Fruit fly (Drosophila melanogaster): ENCODE measurements around the gene CG17187.

CG17187 gene

dm6 chr3R:11236041-11236440 lies 4.4 kb upstream of the CG17187 start, which contains the start of gene CG31441:
Gene CG31441, plus strand, starts transcription at chr3R:11236286.
- TF ChIP-seq Mnt (GFP tag; optimal IDR thresholded peaks at IDR 0.05): peak; percentile 61
- TF ChIP-seq Clk (GFP tag; optimal IDR thresholded peaks at IDR 0.05): no peak
- no peak for TF ChIP-seq tj (GFP tag; optimal IDR thresholded peaks at IDR 0.05)
- peak; percentile 15 for TF ChIP-seq bab1 (GFP tag; optimal IDR thresholded peaks at IDR 0.05)
- TF ChIP-seq CG14711 (tag; optimal IDR thresholded peaks at IDR 0.05): no peak

dm6 chr3R:11234918-11235371 lies 3.3 kb upstream of the CG17187 start, which contains the start of the genes Arfip and CG17721:
Gene Arfip, minus strand, starts transcription at chr3R:11235013.
Gene CG17721, plus strand, starts transcription at chr3R:11235140.
- no peak for TF ChIP-seq Mnt (GFP tag; optimal IDR thresholded peaks at IDR 0.05)
- no peak for TF ChIP-seq kay (GFP tag; ENCODE audit: borderline replicate concordance)
- no peak for TF ChIP-seq cnc (optimal IDR thresholded peaks at IDR 0.05)
- TF ChIP-seq cic (GFP tag; optimal IDR thresholded peaks at IDR 0.05): no peak
- TF ChIP-seq CG33017 (tag; optimal IDR thresholded peaks at IDR 0.05): no peak
- TF ChIP-seq CG7045 (GFP tag; optimal IDR thresholded peaks at IDR 0.05): no peak
- no peak for TF ChIP-seq CG11617 (GFP tag; optimal IDR thresholded peaks at IDR 0.05)
- no peak for TF ChIP-seq CG1620 (GFP tag; optimal IDR thresholded peaks at IDR 0.05)
- TF ChIP-seq CG5204 (GFP tag; optimal IDR thresholded peaks at IDR 0.05): no peak
- TF ChIP-seq CG14711 (tag; optimal IDR thresholded peaks at IDR 0.05): no peak
- no peak for TF ChIP-seq CG7101 (tag; optimal IDR thresholded peaks at IDR 0.05)
- no peak for TF ChIP-seq Crg-1 (GFP tag; optimal IDR thresholded peaks at IDR 0.05)
- no peak for TF ChIP-seq Clk (GFP tag; optimal IDR thresholded peaks at IDR 0.05)
- no peak for TF ChIP-seq pad (GFP tag; optimal IDR thresholded peaks at IDR 0.05)
- no peak for TF ChIP-seq ovo (GFP tag; optimal IDR thresholded peaks at IDR 0.05)
- TF ChIP-seq toe (GFP tag; optimal IDR thresholded peaks at IDR 0.05): no peak
- TF ChIP-seq tj (GFP tag; optimal IDR thresholded peaks at IDR 0.05): no peak
- no peak for TF ChIP-seq Hr96 (GFP tag; optimal IDR thresholded peaks at IDR 0.05)
- no peak for TF ChIP-seq bab1 (GFP tag; optimal IDR thresholded peaks at IDR 0.05)

dm6 chr3R:11231037-11231436 lies 642 bp downstream of the CG17187 start:
- TF ChIP-seq Crg-1 (GFP tag; optimal IDR thresholded peaks at IDR 0.05) (no peak), cic (GFP tag; optimal IDR thresholded peaks at IDR 0.05) (no peak), Mnt (GFP tag; optimal IDR thresholded peaks at IDR 0.05) (no peak), CG12768 (GFP tag; optimal IDR thresholded peaks at IDR 0.05) (no peak), pad (GFP tag; optimal IDR thresholded peaks at IDR 0.05) (no peak), bab1 (GFP tag; optimal IDR thresholded peaks at IDR 0.05) (no peak), ovo (GFP tag; optimal IDR thresholded peaks at IDR 0.05) (no peak), kay (GFP tag; ENCODE audit: borderline replicate concordance) (no peak), CG5204 (GFP tag; optimal IDR thresholded peaks at IDR 0.05) (no peak), CG7101 (tag; optimal IDR thresholded peaks at IDR 0.05) (no peak), CG1620 (GFP tag; optimal IDR thresholded peaks at IDR 0.05) (no peak), Clk (GFP tag; optimal IDR thresholded peaks at IDR 0.05) (no peak), CG33017 (tag; optimal IDR thresholded peaks at IDR 0.05) (no peak), CG7045 (GFP tag; optimal IDR thresholded peaks at IDR 0.05) (no peak), CG14711 (tag; optimal IDR thresholded peaks at IDR 0.05) (no peak), tj (GFP tag; optimal IDR thresholded peaks at IDR 0.05) (no peak), CG11617 (GFP tag; optimal IDR thresholded peaks at IDR 0.05) (no peak), toe (GFP tag; optimal IDR thresholded peaks at IDR 0.05) (no peak)

DNA sequence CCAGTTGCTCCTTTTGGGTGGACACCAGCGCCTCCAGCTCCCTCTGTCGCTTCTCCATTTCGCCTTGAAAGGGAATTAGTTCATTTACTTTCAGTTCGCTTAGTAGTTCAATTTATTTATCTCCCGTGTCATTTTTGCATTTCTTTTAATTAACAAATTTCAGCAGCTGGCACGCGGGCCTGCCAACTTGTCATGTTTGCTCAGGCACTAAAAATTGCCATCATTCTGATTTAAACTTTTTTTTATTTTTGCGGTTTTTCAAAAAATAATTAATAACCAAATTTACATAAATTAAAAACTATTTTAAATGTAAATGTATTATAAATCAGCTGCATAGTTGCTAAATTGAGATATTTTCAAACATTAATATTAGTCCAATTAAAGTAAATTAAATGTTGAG lies 1.3 kb downstream of the CG17187 start, which contains the start of gene GCC88:
Gene GCC88 (minus strand): TSS at position 209 of the 400 bp plus-strand sequence.
- no peak for TF ChIP-seq CG5204 (GFP tag; optimal IDR thresholded peaks at IDR 0.05)
- TF ChIP-seq CG1620 (GFP tag; optimal IDR thresholded peaks at IDR 0.05): no peak
- TF ChIP-seq Clk (GFP tag; optimal IDR thresholded peaks at IDR 0.05): no peak
- TF ChIP-seq cic (GFP tag; optimal IDR thresholded peaks at IDR 0.05): no peak
- TF ChIP-seq ovo (GFP tag; optimal IDR thresholded peaks at IDR 0.05): no peak
- no peak for TF ChIP-seq pad (GFP tag; optimal IDR thresholded peaks at IDR 0.05)
- TF ChIP-seq bab1 (GFP tag; optimal IDR thresholded peaks at IDR 0.05): no peak
- TF ChIP-seq Hr96 (GFP tag; optimal IDR thresholded peaks at IDR 0.05): no peak
- TF ChIP-seq CG7045 (GFP tag; optimal IDR thresholded peaks at IDR 0.05): no peak
- no peak for TF ChIP-seq cnc (optimal IDR thresholded peaks at IDR 0.05)
- no peak for TF ChIP-seq CG33017 (tag; optimal IDR thresholded peaks at IDR 0.05)
- no peak for TF ChIP-seq CG14711 (tag; optimal IDR thresholded peaks at IDR 0.05)
- TF ChIP-seq CG11617 (GFP tag; optimal IDR thresholded peaks at IDR 0.05): no peak
- TF ChIP-seq kay (GFP tag; ENCODE audit: borderline replicate concordance): no peak
- TF ChIP-seq Crg-1 (GFP tag; optimal IDR thresholded peaks at IDR 0.05): no peak
- TF ChIP-seq CG12768 (GFP tag; optimal IDR thresholded peaks at IDR 0.05): no peak

DNA sequence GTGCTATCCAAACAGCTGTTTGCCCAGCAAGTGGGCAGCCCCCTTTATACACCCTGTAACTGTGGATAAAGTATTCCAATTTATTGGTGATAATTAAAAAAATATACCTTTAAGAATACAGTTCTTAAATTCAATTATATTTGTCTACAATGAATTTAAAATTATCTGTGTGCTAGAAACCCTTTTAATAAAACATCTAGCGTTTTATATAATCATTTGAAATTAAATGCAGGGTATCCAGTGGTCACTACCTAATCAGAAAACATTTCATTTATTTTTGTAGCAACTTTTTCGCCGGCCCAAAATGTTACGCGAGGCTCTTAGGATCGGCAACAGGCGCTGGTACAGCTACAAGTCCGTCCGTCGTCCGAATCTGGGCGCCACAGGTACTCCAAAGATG lies 5.2 kb downstream of the CG17187 start, which contains the start of gene CG17726:
Gene CG17726 (plus strand): TSS at position 267 of the 400 bp plus-strand sequence.
- TF ChIP-seq pad (GFP tag; optimal IDR thresholded peaks at IDR 0.05) (peak; percentile 66), CG1620 (GFP tag; optimal IDR thresholded peaks at IDR 0.05) (peak; percentile 87), CG11617 (GFP tag; optimal IDR thresholded peaks at IDR 0.05) (peak; percentile 95), CG12768 (GFP tag; optimal IDR thresholded peaks at IDR 0.05) (peak; percentile 89), Clk (GFP tag; optimal IDR thresholded peaks at IDR 0.05) (no peak), CG33017 (tag; optimal IDR thresholded peaks at IDR 0.05) (peak; percentile 99), cic (GFP tag; optimal IDR thresholded peaks at IDR 0.05) (peak; percentile 62), bab1 (GFP tag; optimal IDR thresholded peaks at IDR 0.05) (peak; percentile 98), cnc (optimal IDR thresholded peaks at IDR 0.05) (no peak), toe (GFP tag; optimal IDR thresholded peaks at IDR 0.05) (no peak), Crg-1 (GFP tag; optimal IDR thresholded peaks at IDR 0.05) (peak; percentile 92), CG5204 (GFP tag; optimal IDR thresholded peaks at IDR 0.05) (no peak), CG7101 (tag; optimal IDR thresholded peaks at IDR 0.05) (peak; percentile 99), Hr96 (GFP tag; optimal IDR thresholded peaks at IDR 0.05) (no peak), CG7045 (GFP tag; optimal IDR thresholded peaks at IDR 0.05) (peak; percentile 91), Mnt (GFP tag; optimal IDR thresholded peaks at IDR 0.05) (peak; percentile 69), CG14711 (tag; optimal IDR thresholded peaks at IDR 0.05) (peak; percentile 97), kay (GFP tag; ENCODE audit: borderline replicate concordance) (no peak), tj (GFP tag; optimal IDR thresholded peaks at IDR 0.05) (peak; percentile 68), ovo (GFP tag; optimal IDR thresholded peaks at IDR 0.05) (peak; percentile 87)

dm6 chr3R:11225220-11225619 lies 6.5 kb downstream of the CG17187 start, which contains the start of gene scpr-C:
Gene scpr-C, plus strand, starts transcription at chr3R:11225520.
- TF ChIP-seq pad (GFP tag; optimal IDR thresholded peaks at IDR 0.05): no peak
- no peak for TF ChIP-seq CG14711 (tag; optimal IDR thresholded peaks at IDR 0.05)
- TF ChIP-seq CG1620 (GFP tag; optimal IDR thresholded peaks at IDR 0.05): no peak
